Worm (Caenorhabditis elegans): ENCODE data around the gene ZK795.2.
A peak's percentile ranks its signal among the peaks of the same experiment; 100 is the strongest.

The ZK795.2 gene

ce11 chrIV:12558925-12559450 is at the start of gene ZK795.2, which contains the start of gene ZK795.3:
Gene ZK795.2, minus strand, starts transcription at chrIV:12558975.
Gene ZK795.3, plus strand, starts transcription at chrIV:12559365.
- no peak for TF ChIP-seq nhr-12 (tag; optimal IDR thresholded peaks at IDR 0.05)
- TF ChIP-seq mab-5 (tag; optimal IDR thresholded peaks at IDR 0.05) = peak; percentile 11
- TF ChIP-seq nhr-129 (tag; optimal IDR thresholded peaks at IDR 0.05) = peak; percentile 19
- TF ChIP-seq snpc-4 (tag; optimal IDR thresholded peaks at IDR 0.05) = peak; percentile 39
- no peak for TF ChIP-seq blmp-1 (tag; optimal IDR thresholded peaks at IDR 0.05; ENCODE audit: insufficient read depth)
- no peak for TF ChIP-seq elt-3 (tag; optimal IDR thresholded peaks at IDR 0.05)
- TF ChIP-seq nhr-21 (tag; optimal IDR thresholded peaks at IDR 0.05) = peak; percentile 32
- TF ChIP-seq nhr-25 (tag; optimal IDR thresholded peaks at IDR 0.05) = peak; percentile 74
- TF ChIP-seq gmeb-1 (tag; optimal IDR thresholded peaks at IDR 0.05) = peak; percentile 99
- peak; percentile 73 to 85 for TF ChIP-seq lsy-2 (tag; optimal IDR thresholded peaks at IDR 0.05)
- TF ChIP-seq crh-2 (tag; optimal IDR thresholded peaks at IDR 0.05) = peak; percentile 56
- peak; percentile 88 for TF ChIP-seq unc-55 (GFP tag; optimal IDR thresholded peaks at IDR 0.05)
- peak; percentile 22 for TF ChIP-seq nhr-6 (tag; optimal IDR thresholded peaks at IDR 0.05)
- peak; percentile 42 for TF ChIP-seq sma-3 (GFP tag; optimal IDR thresholded peaks at IDR 0.05)
- TF ChIP-seq lin-13 (GFP tag; optimal IDR thresholded peaks at IDR 0.05) = peak; percentile 67
- peak; percentile 84 for TF ChIP-seq C34F6.9 (tag; optimal IDR thresholded peaks at IDR 0.05)
- TF ChIP-seq fos-1 (tag; optimal IDR thresholded peaks at IDR 0.05) = peak; percentile 11
- peak; percentile 56 for TF ChIP-seq sma-9 (GFP tag; optimal IDR thresholded peaks at IDR 0.05)
- TF ChIP-seq sma-9 (tag; optimal IDR thresholded peaks at IDR 0.05) = no peak
- TF ChIP-seq nhr-10 (tag; optimal IDR thresholded peaks at IDR 0.05) = no peak
- TF ChIP-seq lin-11 (tag; optimal IDR thresholded peaks at IDR 0.05) = no peak
- no peak for TF ChIP-seq ztf-4 (tag; optimal IDR thresholded peaks at IDR 0.05)
- TF ChIP-seq F13H6.1 (tag; optimal IDR thresholded peaks at IDR 0.05) = peak; percentile 1

ce11 chrIV:12605401-12605800 is 46.6 kb upstream of the ZK795.2 start, which contains the start of gene Y55D9A.2:
Gene Y55D9A.2, minus strand, starts transcription at chrIV:12605431.
- TF ChIP-seq gmeb-1 (tag; optimal IDR thresholded peaks at IDR 0.05) (peak; percentile 63), nhr-237 (tag; optimal IDR thresholded peaks at IDR 0.05) (no peak), unc-55 (GFP tag; optimal IDR thresholded peaks at IDR 0.05) (peak; percentile 46), fos-1 (tag; optimal IDR thresholded peaks at IDR 0.05) (peak; percentile 29), C34F6.9 (tag; optimal IDR thresholded peaks at IDR 0.05) (peak; percentile 50), ztf-4 (tag; optimal IDR thresholded peaks at IDR 0.05) (no peak), lsy-2 (tag; optimal IDR thresholded peaks at IDR 0.05) (peak in 1 of 2 experiments; percentile 67)

DNA sequence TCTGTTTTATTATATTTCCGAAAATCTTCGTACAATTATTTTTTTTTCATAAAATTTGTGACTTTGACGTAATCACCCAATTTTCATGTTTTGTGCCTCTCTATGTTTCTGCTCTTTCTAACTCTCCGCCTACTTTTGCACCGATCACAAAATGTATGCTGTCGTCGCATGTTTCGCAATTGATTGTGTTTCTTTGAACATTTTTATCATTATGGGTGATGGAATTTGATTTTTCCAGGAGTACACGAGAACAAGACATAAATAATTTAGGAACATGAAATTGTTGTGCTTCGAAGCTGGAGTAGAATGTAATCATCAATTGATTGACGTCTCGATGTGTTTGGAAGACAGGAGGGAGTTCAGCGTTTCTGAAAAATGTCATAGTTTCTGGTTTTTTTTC is 42.2 kb upstream of the ZK795.2 start:
- peak; percentile 44 for TF ChIP-seq sma-9 (GFP tag; optimal IDR thresholded peaks at IDR 0.05)
- no peak for TF ChIP-seq sma-9 (tag; optimal IDR thresholded peaks at IDR 0.05)
- TF ChIP-seq fos-1 (tag; optimal IDR thresholded peaks at IDR 0.05) = peak; percentile 85
- TF ChIP-seq crh-2 (tag; optimal IDR thresholded peaks at IDR 0.05) = peak; percentile 25
- TF ChIP-seq nhr-237 (tag; optimal IDR thresholded peaks at IDR 0.05) = no peak

DNA sequence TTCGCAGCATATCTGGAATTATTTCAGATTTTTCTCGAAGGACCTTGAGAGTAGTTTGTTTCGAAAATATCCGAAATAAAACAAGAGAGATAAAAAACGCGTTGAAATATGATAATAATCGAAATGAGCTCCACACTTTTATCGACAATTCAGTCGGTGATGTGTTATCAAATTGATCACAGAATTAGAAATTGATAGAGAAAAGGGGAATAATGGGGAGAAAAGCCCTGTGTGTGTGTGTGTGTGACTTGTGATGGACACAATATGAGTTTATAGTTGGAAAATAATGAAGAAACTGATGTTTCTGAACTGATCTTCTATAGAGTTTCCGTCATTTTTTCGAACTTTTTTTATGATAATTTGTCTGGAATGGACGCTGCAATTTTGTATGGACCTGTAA is 40.4 kb upstream of the ZK795.2 start, which contains the start of gene pgp-1:
Gene pgp-1, minus strand, starts transcription at position 12 of the 400 bp plus-strand sequence.
- peak; percentile 91 for TF ChIP-seq fos-1 (tag; optimal IDR thresholded peaks at IDR 0.05)
- peak; percentile 38 for TF ChIP-seq crh-2 (tag; optimal IDR thresholded peaks at IDR 0.05)
- peak; percentile 83 for TF ChIP-seq sma-9 (GFP tag; optimal IDR thresholded peaks at IDR 0.05)
- no peak for TF ChIP-seq sma-9 (tag; optimal IDR thresholded peaks at IDR 0.05)
- no peak for TF ChIP-seq blmp-1 (tag; optimal IDR thresholded peaks at IDR 0.05; ENCODE audit: insufficient read depth)

DNA sequence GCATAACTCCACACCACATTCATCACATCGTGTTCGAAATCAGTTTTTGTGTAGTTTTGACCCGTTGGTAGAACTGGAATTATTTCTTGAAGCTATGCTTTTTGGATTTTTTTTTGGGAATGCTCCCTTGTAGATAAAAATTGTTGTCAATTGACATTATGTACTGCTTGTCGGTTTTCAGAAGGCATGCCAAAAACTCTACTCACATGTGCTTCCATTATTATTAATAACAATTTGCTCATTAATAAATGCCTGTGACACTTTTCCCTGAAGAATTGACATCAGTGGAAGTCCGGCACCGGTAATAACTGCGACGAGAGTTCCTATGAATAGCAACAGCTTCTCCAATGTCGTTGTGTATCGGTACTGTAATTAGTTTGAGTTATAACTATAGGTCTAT is 38.2 kb upstream of the ZK795.2 start:
- no peak for TF ChIP-seq gmeb-1 (tag; optimal IDR thresholded peaks at IDR 0.05)
- TF ChIP-seq lin-13 (GFP tag; optimal IDR thresholded peaks at IDR 0.05) = no peak
- no peak for TF ChIP-seq elt-3 (tag; optimal IDR thresholded peaks at IDR 0.05)
- TF ChIP-seq blmp-1 (tag; optimal IDR thresholded peaks at IDR 0.05; ENCODE audit: insufficient read depth) = no peak
- no peak for TF ChIP-seq zag-1 (tag; optimal IDR thresholded peaks at IDR 0.05)
- TF ChIP-seq ama-1 (optimal IDR thresholded peaks at IDR 0.05) = no peak
- no peak for TF ChIP-seq nhr-129 (tag; optimal IDR thresholded peaks at IDR 0.05)
- no peak for TF ChIP-seq ztf-1 (GFP tag; conservative IDR thresholded peaks at IDR 0.05)
- no peak for TF ChIP-seq elt-1 (tag; optimal IDR thresholded peaks at IDR 0.05)
- no peak for TF ChIP-seq R02D3.7 (tag; optimal IDR thresholded peaks at IDR 0.05)

DNA sequence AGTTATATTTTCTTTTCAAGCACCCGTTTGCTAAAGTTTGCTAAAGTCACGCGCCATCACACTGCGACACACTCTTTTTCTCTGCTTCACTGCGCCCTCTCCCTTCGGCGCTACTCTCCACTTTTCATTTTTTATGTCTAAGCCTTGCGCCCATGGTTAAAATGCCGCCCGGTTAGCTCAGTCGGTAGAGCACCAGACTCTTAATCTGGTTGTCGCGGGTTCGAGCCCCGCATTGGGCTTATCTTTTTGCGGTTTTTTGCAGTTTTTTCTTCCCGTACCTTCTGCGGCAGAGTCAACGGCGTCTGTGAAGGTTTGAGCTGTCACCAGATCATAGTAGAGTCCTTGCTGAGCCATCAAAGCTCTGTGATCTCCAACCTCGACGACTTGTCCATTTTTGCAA is 35.8 kb upstream of the ZK795.2 start:
- peak; percentile 66 for TF ChIP-seq F13H6.1 (tag; optimal IDR thresholded peaks at IDR 0.05)
- peak; percentile 72 for TF ChIP-seq lin-11 (tag; optimal IDR thresholded peaks at IDR 0.05)
- no peak for TF ChIP-seq mbf-1 (tag; optimal IDR thresholded peaks at IDR 0.05)
- no peak for TF ChIP-seq ceh-82 (tag; optimal IDR thresholded peaks at IDR 0.05)
- TF ChIP-seq gmeb-1 (tag; optimal IDR thresholded peaks at IDR 0.05) = peak; percentile 68
- TF ChIP-seq sem-4 (tag; optimal IDR thresholded peaks at IDR 0.05) = no peak
- no peak for TF ChIP-seq ceh-16 (tag; optimal IDR thresholded peaks at IDR 0.05)
- TF ChIP-seq nhr-21 (tag; optimal IDR thresholded peaks at IDR 0.05) = peak; percentile 32
- peak; percentile 38 for TF ChIP-seq lin-13 (GFP tag; optimal IDR thresholded peaks at IDR 0.05)
- peak; percentile 57 to 75 for TF ChIP-seq lsy-2 (tag; optimal IDR thresholded peaks at IDR 0.05)
- no peak for TF ChIP-seq dmd-4 (tag; optimal IDR thresholded peaks at IDR 0.05)
- TF ChIP-seq mdl-1 (tag; optimal IDR thresholded peaks at IDR 0.05) = peak in 1 of 2 experiments; percentile 52
- TF ChIP-seq unc-55 (GFP tag; optimal IDR thresholded peaks at IDR 0.05) = peak; percentile 77
- peak; percentile 81 for TF ChIP-seq nhr-129 (tag; optimal IDR thresholded peaks at IDR 0.05)
- TF ChIP-seq sma-9 (GFP tag; optimal IDR thresholded peaks at IDR 0.05) = peak; percentile 70
- no peak for TF ChIP-seq sma-9 (tag; optimal IDR thresholded peaks at IDR 0.05)
- TF ChIP-seq crh-2 (tag; optimal IDR thresholded peaks at IDR 0.05) = peak; percentile 57
- peak; percentile 64 for TF ChIP-seq Y55F3AM.14 (GFP tag; optimal IDR thresholded peaks at IDR 0.05)
- TF ChIP-seq egl-27 (tag; optimal IDR thresholded peaks at IDR 0.05) = peak; percentile 28
- TF ChIP-seq aly-2 (tag; optimal IDR thresholded peaks at IDR 0.05) = no peak
- TF ChIP-seq fos-1 (tag; optimal IDR thresholded peaks at IDR 0.05) = peak; percentile 50
- TF ChIP-seq nhr-23 (tag; optimal IDR thresholded peaks at IDR 0.05) = no peak
- no peak for TF ChIP-seq ztf-1 (GFP tag; conservative IDR thresholded peaks at IDR 0.05)

Data from whole organism, L2 larva.